Fruit fly (Drosophila melanogaster) Kc167 (cell line): ENCODE results near the gene CkIIbeta.
A peak's percentile ranks its signal among the peaks of the same experiment; 100 is the strongest.

Source experiments
- Myc ChIP-seq: fragments of >200 bp; optimal IDR thresholded peaks from 2 replicates; lab custom pipeline; 2017; ENCODE audit warnings: missing external identifiers
- Sin3A ChIP-seq: fragments of >200 bp; optimal IDR thresholded peaks from 2 replicates; lab custom pipeline; 2018; ENCODE audit warnings: missing external identifiers
- h ChIP-seq: fragments of >200 bp; optimal IDR thresholded peaks from 3 replicates; lab custom pipeline; 2018; ENCODE audit warnings: missing external identifiers
- insv ChIP-seq: fragments of >200 bp; optimal IDR thresholded peaks from 3 replicates; lab custom pipeline; 2018; ENCODE audit warnings: missing external identifiers
- psq ChIP-seq: fragments of >200 bp; optimal IDR thresholded peaks from 2 replicates; lab custom pipeline; 2017; ENCODE audit warnings: missing external identifiers
- ttk ChIP-seq: sonication (Bioruptor generic); optimal IDR thresholded peaks from 2 replicates; lab custom pipeline; 2017; ENCODE audit warnings: missing external identifiers

CkIIbeta gene

dm6 chrX:11817183-11817972 is 25.0 kb downstream of the CkIIbeta start:
- peak; percentile 29 for TF ChIP-seq psq (lab: Kevin White, UChicago)
- no peak for TF ChIP-seq Myc (lab: Kevin White, UChicago)
- TF ChIP-seq ttk (lab: Kevin White, UChicago): no peak

dm6 chrX:11818047-11818766 is 25.9 kb downstream of the CkIIbeta start:
- no peak for TF ChIP-seq ttk (lab: Kevin White, UChicago)

dm6 chrX:11818767-11819089 is 26.4 kb downstream of the CkIIbeta start:
- TF ChIP-seq insv (no peak), psq (lab: Kevin White, UChicago) (no peak), Sin3A (lab: Kevin White, UChicago) (no peak), h (no peak), ttk (lab: Kevin White, UChicago) (no peak), Myc (lab: Kevin White, UChicago) (no peak)

dm6 chrX:11819241-11819862 is 27.0 kb downstream of the CkIIbeta start:
- TF ChIP-seq ttk (lab: Kevin White, UChicago) (no peak), h (no peak), Sin3A (lab: Kevin White, UChicago) (no peak), insv (no peak), Myc (lab: Kevin White, UChicago) (no peak), psq (lab: Kevin White, UChicago) (no peak)

- TF ChIP-seq insv (no peak), h (no peak), Myc (lab: Kevin White, UChicago) (no peak), ttk (lab: Kevin White, UChicago) (no peak), Sin3A (lab: Kevin White, UChicago) (no peak), psq (lab: Kevin White, UChicago) (no peak)
These were observed 28.1 kb downstream of the CkIIbeta start for dm6 chrX:11820284-11821075.

dm6 chrX:11821946-11822345 is 29.6 kb downstream of the CkIIbeta start:
- no peak for TF ChIP-seq psq (lab: Kevin White, UChicago)
- no peak for TF ChIP-seq ttk (lab: Kevin White, UChicago)
- no peak for TF ChIP-seq Sin3A (lab: Kevin White, UChicago)
- TF ChIP-seq Myc (lab: Kevin White, UChicago): no peak
- no peak for TF ChIP-seq h
- no peak for TF ChIP-seq insv

- TF ChIP-seq Myc (lab: Kevin White, UChicago): no peak
- no peak for TF ChIP-seq insv
- TF ChIP-seq ttk (lab: Kevin White, UChicago): no peak
These were observed 30.7 kb downstream of the CkIIbeta start for dm6 chrX:11823003-11823402.

- TF ChIP-seq Myc (lab: Kevin White, UChicago) (no peak), psq (lab: Kevin White, UChicago) (no peak), h (no peak), insv (no peak), Sin3A (lab: Kevin White, UChicago) (no peak), ttk (lab: Kevin White, UChicago) (no peak)
These were observed 36.1 kb downstream of the CkIIbeta start for dm6 chrX:11828336-11829007.

- TF ChIP-seq insv: no peak
These were observed 45.6 kb downstream of the CkIIbeta start, which contains the start of gene CG15741 for dm6 chrX:11837926-11838325. Gene CG15741 (minus strand): TSS chrX:11838026.

- TF ChIP-seq psq (lab: Kevin White, UChicago) (no peak), Myc (lab: Kevin White, UChicago) (no peak), Sin3A (lab: Kevin White, UChicago) (no peak), h (no peak), insv (no peak), ttk (lab: Kevin White, UChicago) (no peak)
These were observed 47.0 kb downstream of the CkIIbeta start, which contains the start of gene Cyp28c1 for dm6 chrX:11839308-11839707. Gene Cyp28c1 (plus strand): TSS chrX:11839608.

- TF ChIP-seq insv: no peak
- TF ChIP-seq Sin3A (lab: Kevin White, UChicago): no peak
- no peak for TF ChIP-seq ttk (lab: Kevin White, UChicago)
- no peak for TF ChIP-seq Myc (lab: Kevin White, UChicago)
- no peak for TF ChIP-seq h
- TF ChIP-seq psq (lab: Kevin White, UChicago): no peak
These were observed 49.5 kb downstream of the CkIIbeta start for dm6 chrX:11841702-11842378.
